Worm (Caenorhabditis elegans) whole organism, midembryonic: ENCODE data around the gene col-181.

Experiments used
- cog-1 ChIP-seq: sonication (generic microtip); optimal IDR thresholded peaks from 2 replicates; lab custom pipeline; 2016; ENCODE audit warnings: missing genetic modification characterization, missing compliant biosample characterization
- tab-1 ChIP-seq: fragments of 200-800 bp; sonication (Bioruptor generic); IDR thresholded peaks from 2 replicates; pipeline ENCODE4 v1.3.6; 2022; ENCODE audit warnings: missing genetic modification characterization, missing compliant biosample characterization
- ztf-29 ChIP-seq: fragments of 200-800 bp; sonication (Bioruptor generic); IDR thresholded peaks from 2 replicates; pipeline ENCODE4 v1.3.6; 2022; ENCODE audit warnings: missing genetic modification reagents, missing genetic modification characterization, missing compliant biosample characterization

col-181 gene

ce11 chrX:12154055-12154898 lies 49.5 kb downstream of the col-181 start, which contains the start of gene mfsd-11:
mfsd-11 (minus strand) TSS chrX:12154105.
- TF ChIP-seq tab-1 (no peak), ztf-29 (no peak), cog-1 (tag; lab: Kevin White, UChicago) (no peak)
